Worm (Caenorhabditis elegans) whole organism, mixed stage, embryonic: ENCODE results near the gene tbx-40.
"Not testable (repeated sequence)": the region's sequence is repeated elsewhere in the genome, so short reads cannot be mapped to it uniquely, and the experiment has no call there.

Source experiments
- M03D4.4 ChIP-seq: sonication (generic microtip); optimal IDR thresholded peaks from 2 replicates; lab custom pipeline; 2017; ENCODE audit warnings: mild to moderate bottlenecking, missing genetic modification characterization, missing compliant biosample characterization
- blmp-1 ChIP-seq: fragments of 150-350 bp; optimal IDR thresholded peaks from 2 replicates; lab custom pipeline; 2014; ENCODE audit warnings: missing biosample characterization, missing genetic modification characterization
- ceh-39 ChIP-seq: fragments of 150-350 bp; optimal IDR thresholded peaks from 2 replicates; lab custom pipeline; 2014; ENCODE audit warnings: missing biosample characterization, missing genetic modification characterization
- ceh-43 ChIP-seq: fragments of 200-800 bp; sonication (Bioruptor generic); optimal IDR thresholded peaks from 2 replicates; lab custom pipeline; 2018; ENCODE audit warnings: mild to moderate bottlenecking, missing genetic modification characterization, moderate library complexity, missing compliant biosample characterization
- ceh-83 ChIP-seq: fragments of 200-800 bp; sonication (Bioruptor generic); optimal IDR thresholded peaks from 2 replicates; lab custom pipeline; 2018; ENCODE audit warnings: mild to moderate bottlenecking, missing genetic modification characterization, missing compliant biosample characterization
- ces-1 ChIP-seq: fragments of 150-350 bp; optimal IDR thresholded peaks from 2 replicates; lab custom pipeline; 2014; ENCODE audit warnings: missing biosample characterization, missing genetic modification reagents, missing genetic modification characterization
- cnd-1 ChIP-seq: fragments of 200-800 bp; sonication (Bioruptor generic); optimal IDR thresholded peaks from 2 replicates; lab custom pipeline; 2018; ENCODE audit warnings: mild to moderate bottlenecking, missing genetic modification characterization, missing compliant biosample characterization
- elt-1 ChIP-seq: sonication (generic microtip); optimal IDR thresholded peaks from 2 replicates; lab custom pipeline; 2017; ENCODE audit warnings: missing genetic modification characterization, mild to moderate bottlenecking, missing compliant biosample characterization, antibody characterized with exemption, moderate library complexity, borderline replicate concordance; ENCODE audit not compliant: insufficient read depth
- elt-3 ChIP-seq: fragments of 150-350 bp; optimal IDR thresholded peaks from 2 replicates; lab custom pipeline; 2014; ENCODE audit warnings: missing biosample characterization, missing genetic modification characterization
- ham-2 ChIP-seq: fragments of 200-800 bp; sonication (Bioruptor generic); optimal IDR thresholded peaks from 2 replicates; lab custom pipeline; 2018; ENCODE audit warnings: mild to moderate bottlenecking, missing genetic modification characterization, missing compliant biosample characterization
- hlh-1 ChIP-seq: fragments of 150-350 bp; optimal IDR thresholded peaks from 2 replicates; lab custom pipeline; 2014; ENCODE audit warnings: missing biosample characterization, missing genetic modification reagents, missing genetic modification characterization
- lin-13 ChIP-seq: fragments of 150-350 bp; optimal IDR thresholded peaks from 2 replicates; lab custom pipeline; 2014; ENCODE audit warnings: missing biosample characterization, missing genetic modification characterization
- lin-32 ChIP-seq: fragments of 200-800 bp; sonication (Bioruptor generic); optimal IDR thresholded peaks from 2 replicates; lab custom pipeline; 2018; ENCODE audit warnings: mild to moderate bottlenecking, missing genetic modification characterization, missing compliant biosample characterization
- lsy-2 ChIP-seq: fragments of 150-350 bp; optimal IDR thresholded peaks from 2 replicates; lab custom pipeline; 2014; ENCODE audit warnings: missing biosample characterization, missing genetic modification characterization
- mab-5 ChIP-seq: fragments of 150-350 bp; optimal IDR thresholded peaks from 2 replicates; lab custom pipeline; 2014; ENCODE audit warnings: missing biosample characterization, missing genetic modification characterization
- mep-1 ChIP-seq: fragments of 150-350 bp; optimal IDR thresholded peaks from 2 replicates; lab custom pipeline; 2017; ENCODE audit warnings: missing biosample characterization, missing genetic modification reagents, missing genetic modification characterization, inconsistent platforms
- mls-2 ChIP-seq: sonication (generic microtip); optimal IDR thresholded peaks from 2 replicates; lab custom pipeline; 2016; ENCODE audit warnings: mild to moderate bottlenecking, missing genetic modification characterization, moderate library complexity, missing compliant biosample characterization
- nhr-12 ChIP-seq: fragments of 150-350 bp; optimal IDR thresholded peaks from 2 replicates; lab custom pipeline; 2014; ENCODE audit warnings: missing biosample characterization, missing genetic modification characterization
- nhr-2 ChIP-seq: fragments of 150-350 bp; optimal IDR thresholded peaks from 2 replicates; lab custom pipeline; 2014; ENCODE audit warnings: missing biosample characterization, missing genetic modification characterization
- nhr-237 ChIP-seq: fragments of 150-350 bp; optimal IDR thresholded peaks from 2 replicates; lab custom pipeline; 2014; ENCODE audit warnings: missing biosample characterization, missing genetic modification characterization
- nhr-28 ChIP-seq: fragments of 150-350 bp; optimal IDR thresholded peaks from 2 replicates; lab custom pipeline; 2014; ENCODE audit warnings: missing biosample characterization, missing genetic modification characterization
- pha-4 ChIP-seq: fragments of 150-350 bp; optimal IDR thresholded peaks from 2 replicates; lab custom pipeline; 2018; ENCODE audit warnings: missing biosample characterization, missing genetic modification reagents, missing genetic modification characterization
- sem-2 ChIP-seq: fragments of 200-800 bp; sonication (Bioruptor generic); optimal IDR thresholded peaks from 2 replicates; lab custom pipeline; 2018; ENCODE audit warnings: mild to moderate bottlenecking, missing genetic modification characterization, missing compliant biosample characterization
- snpc-4 ChIP-seq: fragments of 150-350 bp; optimal IDR thresholded peaks from 2 replicates; lab custom pipeline; 2014; ENCODE audit warnings: missing biosample characterization, missing genetic modification characterization
- sptf-1 ChIP-seq: sonication (generic microtip); optimal IDR thresholded peaks from 2 replicates; lab custom pipeline; 2017; ENCODE audit warnings: mild to moderate bottlenecking, missing genetic modification characterization, moderate library complexity, missing compliant biosample characterization
- tbx-8 ChIP-seq: fragments of 200-800 bp; sonication (Bioruptor generic); optimal IDR thresholded peaks from 2 replicates; lab custom pipeline; 2018; ENCODE audit warnings: mild to moderate bottlenecking, missing genetic modification characterization, moderate library complexity, missing compliant biosample characterization
- unc-120 ChIP-seq: sonication (generic microtip); optimal IDR thresholded peaks from 2 replicates; lab custom pipeline; 2017; ENCODE audit warnings: missing genetic modification characterization, missing compliant biosample characterization; ENCODE audit not compliant: poor library complexity, severe bottlenecking
- unc-39 ChIP-seq: fragments of 150-350 bp; optimal IDR thresholded peaks from 2 replicates; lab custom pipeline; 2014; ENCODE audit warnings: missing biosample characterization, missing genetic modification characterization
- zip-8 ChIP-seq: fragments of 150-350 bp; optimal IDR thresholded peaks from 2 replicates; lab custom pipeline; 2014; ENCODE audit warnings: missing biosample characterization, missing genetic modification characterization

The tbx-40 gene

DNA sequence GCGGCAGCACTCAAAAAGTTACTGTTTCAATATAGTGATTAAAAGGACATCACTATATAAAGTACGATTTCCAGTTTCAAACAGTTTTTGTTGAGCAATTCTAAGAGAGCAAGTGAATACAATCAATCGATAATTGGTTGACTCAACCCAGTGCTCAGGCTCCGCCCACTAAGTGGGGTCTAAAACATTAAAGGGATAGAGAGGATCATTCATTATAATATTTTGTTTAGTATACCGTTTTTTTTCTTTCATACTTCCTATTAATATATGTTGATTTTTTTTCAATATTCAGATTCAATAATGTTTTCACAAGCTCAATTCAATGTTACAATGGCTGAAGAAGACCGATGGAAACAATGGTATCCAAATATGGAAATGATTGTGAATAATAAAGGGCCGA, 4.4 kb downstream of the tbx-40 start, which contains the start of gene tbx-39:
Gene tbx-39 (plus strand): TSS at position 301 of the 400 bp plus-strand sequence.
- TF ChIP-seq mep-1 (tag; lab: Kevin White, UChicago) (no peak), ceh-43 (GFP tag; lab: Kevin White, UChicago) (no peak), unc-39 (no peak), mls-2 (no peak), elt-1 (no peak), ceh-39 (no peak), hlh-1 (tag; lab: Kevin White, UChicago) (no peak), unc-120 (tag; lab: Kevin White, UChicago) (no peak), elt-3 (tag; lab: Kevin White, UChicago) (no peak), tbx-8 (GFP tag; lab: Kevin White, UChicago) (no peak), lin-13 (tag; lab: Kevin White, UChicago) (no peak), nhr-237 (no peak), ces-1 (no peak), sptf-1 (tag; lab: Kevin White, UChicago) (no peak), zip-8 (tag; lab: Kevin White, UChicago) (no peak), sem-2 (GFP tag; lab: Kevin White, UChicago) (no peak)

DNA sequence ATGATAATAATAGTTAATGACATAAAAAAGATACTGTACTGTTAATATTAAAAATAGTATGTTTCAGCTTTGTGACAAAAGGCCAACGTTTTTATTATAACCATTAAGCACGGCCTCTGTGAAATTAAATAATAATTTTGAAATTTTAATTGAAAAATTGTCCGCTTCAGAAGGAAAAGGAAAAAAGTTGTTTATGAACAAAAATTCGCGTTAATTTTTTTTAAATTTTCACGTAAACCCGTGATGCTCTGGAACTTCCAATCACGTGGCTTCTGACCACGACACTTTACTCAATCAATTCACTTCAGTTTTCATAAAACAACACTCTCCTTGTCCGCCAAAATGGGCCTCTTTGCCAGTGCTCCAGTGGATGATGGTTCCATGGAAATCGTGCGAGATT, 6.7 kb downstream of the tbx-40 start, which contains the start of gene Y73F8A.15:
Gene Y73F8A.15 (plus strand): TSS at position 301 of the 400 bp plus-strand sequence.
- no peak for TF ChIP-seq nhr-2 (tag; lab: Kevin White, UChicago)
- TF ChIP-seq nhr-28, result no peak
- TF ChIP-seq mls-2, result no peak
- no peak for TF ChIP-seq ham-2 (GFP tag; lab: Kevin White, UChicago)
- no peak for TF ChIP-seq nhr-12
- TF ChIP-seq lsy-2 (tag; lab: Kevin White, UChicago), result no peak

DNA sequence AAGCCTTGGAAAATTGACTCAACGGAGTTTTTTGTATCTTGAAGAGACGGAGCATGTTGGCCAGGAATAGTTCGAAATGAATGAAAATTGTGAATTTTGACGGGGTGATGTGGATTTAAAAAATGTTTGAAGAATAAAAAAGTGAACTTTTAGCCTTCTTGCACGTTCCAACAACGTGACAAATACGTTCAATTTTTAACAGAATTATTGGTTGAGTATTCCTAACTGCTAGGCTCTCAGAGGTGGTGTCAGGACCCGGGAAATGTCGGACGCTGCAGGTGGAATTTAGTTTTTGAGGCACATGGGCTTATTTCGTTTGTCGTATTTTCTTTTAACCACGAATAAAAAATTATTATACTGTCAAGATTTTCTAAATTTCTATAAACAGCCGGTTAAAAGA, 9.0 kb downstream of the tbx-40 start, which contains the start of gene Y73F8A.14:
Gene Y73F8A.14 (minus strand): TSS at position 101 of the 400 bp plus-strand sequence.
- TF ChIP-seq zip-8, nhr-2, blmp-1 (tag; lab: Kevin White, UChicago): not testable (repeated sequence)
- TF ChIP-seq, all 35 proteins: peak for 0; not testable (repeated sequence) for 35

DNA sequence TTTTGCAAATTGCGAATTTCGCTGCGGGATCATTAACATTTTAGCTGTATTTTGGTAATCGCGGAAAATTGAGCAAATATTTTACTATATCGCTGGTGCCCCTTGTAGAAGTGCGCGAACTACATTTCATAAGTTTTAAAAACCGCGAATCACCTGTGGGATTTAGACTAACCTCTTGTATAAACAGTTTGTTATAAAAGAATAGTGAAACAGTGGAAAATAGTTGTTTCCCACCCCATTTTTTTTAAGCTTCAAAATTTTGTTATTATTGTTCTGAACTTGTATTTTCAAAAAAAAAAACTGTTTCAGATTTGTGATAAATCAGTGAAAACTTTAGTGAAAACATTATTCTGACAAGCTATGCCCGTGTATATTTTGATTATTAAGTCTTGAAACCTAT, 12.5 kb downstream of the tbx-40 start:
- TF ChIP-seq unc-120 (tag; lab: Kevin White, UChicago) (no peak), M03D4.4 (no peak), unc-39 (no peak), sptf-1 (tag; lab: Kevin White, UChicago) (no peak), lin-13 (tag; lab: Kevin White, UChicago) (no peak), ceh-83 (GFP tag; lab: Kevin White, UChicago) (no peak), snpc-4 (tag; lab: Kevin White, UChicago) (no peak), tbx-8 (GFP tag; lab: Kevin White, UChicago) (no peak), blmp-1 (tag; lab: Kevin White, UChicago) (no peak), nhr-28 (no peak), mls-2 (no peak), ces-1 (no peak), lin-32 (GFP tag; lab: Kevin White, UChicago) (no peak), cnd-1 (tag; lab: Kevin White, UChicago) (no peak), lsy-2 (tag; lab: Kevin White, UChicago) (no peak), zip-8 (tag; lab: Kevin White, UChicago) (no peak), mab-5 (tag; lab: Kevin White, UChicago) (no peak)

DNA sequence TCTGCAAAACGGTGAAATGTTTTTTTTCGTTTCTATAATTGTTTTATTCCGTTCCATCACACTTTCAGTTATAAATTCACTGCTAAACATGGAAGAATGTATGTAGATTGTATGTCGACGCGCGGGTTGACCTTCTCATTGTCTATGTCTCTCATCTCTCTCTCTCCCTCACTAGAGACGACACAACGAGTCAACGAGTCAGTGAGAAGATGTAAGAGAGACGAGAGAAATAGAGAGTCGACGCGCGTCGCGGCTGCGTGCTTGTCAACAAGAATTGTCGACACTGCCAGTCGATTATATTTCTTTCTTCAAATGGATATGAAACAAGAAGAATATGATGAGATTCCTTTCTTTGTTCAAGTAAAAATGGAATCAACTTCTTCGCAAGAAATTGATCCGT, 16.0 kb downstream of the tbx-40 start, which contains the start of gene Y73F8A.13:
Gene Y73F8A.13 (plus strand): TSS at position 240 of the 400 bp plus-strand sequence.
- TF ChIP-seq cnd-1 (tag; lab: Kevin White, UChicago) (no peak), hlh-1 (tag; lab: Kevin White, UChicago) (peak; percentile 2), pha-4 (tag; lab: Kevin White, UChicago) (peak; percentile 33)

DNA sequence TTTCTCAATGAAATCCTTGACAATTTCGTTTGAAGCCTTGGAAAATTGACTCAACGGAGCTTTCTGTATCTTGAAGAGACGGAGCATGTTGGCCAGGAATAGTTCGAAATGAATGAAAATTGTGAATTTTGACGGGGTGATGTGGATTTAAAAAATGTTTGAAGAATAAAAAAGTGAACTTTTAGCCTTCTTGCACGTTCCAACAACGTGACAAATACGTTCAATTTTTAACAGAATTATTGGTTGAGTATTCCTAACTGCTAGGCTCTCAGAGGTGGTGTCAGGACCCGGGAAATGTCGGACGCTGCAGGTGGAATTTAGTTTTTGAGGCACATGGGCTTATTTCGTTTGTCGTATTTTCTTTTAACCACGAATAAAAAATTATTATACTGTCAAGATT, 16.4 kb downstream of the tbx-40 start, which contains the start of gene Y73F8A.12:
Gene Y73F8A.12 (minus strand): TSS at position 101 of the 400 bp plus-strand sequence.
- TF ChIP-seq zip-8 (tag; lab: Kevin White, UChicago); mab-5 (tag; lab: Kevin White, UChicago); ceh-83 (GFP tag; lab: Kevin White, UChicago): not testable (repeated sequence)
